Worm (Caenorhabditis elegans): ENCODE results near the gene F59B2.12.

Gene F59B2.12

ce11 chrIII:9060267-9060666 lies 42.9 kb downstream of the F59B2.12 start:
- no peak for TF ChIP-seq ama-1 (optimal IDR thresholded peaks at IDR 0.05)
- no peak for TF ChIP-seq tra-4 (tag; optimal IDR thresholded peaks at IDR 0.05)
- TF ChIP-seq ceh-36 (tag; optimal IDR thresholded peaks at IDR 0.05) = no peak
- no peak for TF ChIP-seq ceh-13 (GFP tag; optimal IDR thresholded peaks at IDR 0.05)
- no peak for TF ChIP-seq tbx-11 (GFP tag; IDR thresholded peaks at IDR 0.05)
- TF ChIP-seq sea-1 (GFP tag; conservative IDR thresholded peaks at IDR 0.05) = no peak

ce11 chrIII:9069712-9070111 lies 52.3 kb downstream of the F59B2.12 start:
- no peak for TF ChIP-seq tbx-37 (GFP tag; conservative IDR thresholded peaks at IDR 0.05)
- TF ChIP-seq hnd-1 (tag; optimal IDR thresholded peaks at IDR 0.05) = no peak
